Fruit fly (Drosophila melanogaster) whole organism, prepupa: ENCODE results near the gene CG42266.

Experiments used
- Blimp-1 ChIP-seq: fragments of 200-800 bp; sonication (Bioruptor generic); optimal IDR thresholded peaks from 3 replicates; lab custom pipeline; 2017; ENCODE audit warnings: missing biosample characterization, missing genetic modification characterization, mild to moderate bottlenecking, moderate library complexity, missing genetic modification reagents
- CG10669 ChIP-seq: fragments of 200-800 bp; sonication (Bioruptor generic); optimal IDR thresholded peaks from 3 replicates; lab custom pipeline; 2018; ENCODE audit warnings: missing biosample characterization, mild to moderate bottlenecking, missing genetic modification characterization, moderate library complexity
- CG4318 ChIP-seq: fragments of 200-800 bp; sonication (Bioruptor generic); optimal IDR thresholded peaks from 3 replicates; lab custom pipeline; 2017; ENCODE audit warnings: missing biosample characterization, mild to moderate bottlenecking, missing genetic modification characterization
- Smox ChIP-seq: fragments of 200-800 bp; sonication (Bioruptor generic); optimal IDR thresholded peaks from 3 replicates; lab custom pipeline; 2016; ENCODE audit warnings: missing biosample characterization, missing genetic modification characterization
- cyc ChIP-seq: fragments of 200-800 bp; sonication (Bioruptor generic); optimal IDR thresholded peaks from 3 replicates; lab custom pipeline; 2016; ENCODE audit warnings: missing biosample characterization, missing genetic modification characterization
- lz ChIP-seq: fragments of 200-800 bp; sonication (Bioruptor generic); optimal IDR thresholded peaks from 3 replicates; lab custom pipeline; 2016; ENCODE audit warnings: missing biosample characterization, missing genetic modification characterization
- pdm3 ChIP-seq: fragments of 200-800 bp; sonication (Bioruptor generic); optimal IDR thresholded peaks from 3 replicates; lab custom pipeline; 2016; ENCODE audit warnings: missing biosample characterization, missing genetic modification characterization
- salr ChIP-seq, 2 experiments: fragments of 200-800 bp; sonication (Bioruptor generic); optimal IDR thresholded peaks; 3 replicates each; lab custom pipeline; 2016 to 2018; ENCODE audit warnings: missing biosample characterization in 2 of 2, missing genetic modification characterization in 2 of 2, mild to moderate bottlenecking in 1 of 2
- ss ChIP-seq, 2 experiments: fragments of 200-800 bp; sonication (Bioruptor generic); optimal IDR thresholded peaks; 2 replicates in 1 of 2; 3 replicates in 1 of 2; lab custom pipeline; 2017 to 2018; ENCODE audit warnings: mild to moderate bottlenecking in 2 of 2, missing biosample characterization in 2 of 2, missing genetic modification characterization in 2 of 2, moderate library complexity in 1 of 2

DNA sequence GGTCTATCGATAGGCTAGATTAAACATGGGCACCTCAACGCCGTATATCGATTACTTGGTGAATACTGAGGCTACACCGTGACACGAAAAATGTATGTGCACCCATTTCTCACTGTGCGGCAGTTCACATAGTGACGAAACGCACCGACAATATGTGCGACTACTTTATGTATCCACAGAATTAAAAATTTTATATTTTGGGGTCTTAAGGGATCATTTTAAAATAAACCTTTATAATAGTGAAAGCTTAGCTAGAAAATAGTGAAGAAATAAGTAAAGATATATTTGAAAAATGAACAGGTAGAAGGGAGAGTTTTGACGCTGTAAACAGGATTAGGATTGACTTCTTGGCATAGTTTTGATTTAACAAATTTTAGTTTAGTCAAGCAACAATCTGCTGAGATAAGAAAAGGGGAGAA lies 11.1 kb downstream of the CG42266 start, which contains the start of gene mRpL4:
- TF ChIP-seq CG4318 (no peak), ss (GFP tag; optimal IDR thresholded peaks at IDR 0.05; lab: Kevin White, UChicago) (no peak), pdm3 (GFP tag; lab: Kevin White, UChicago) (no peak), Smox (GFP tag; lab: Kevin White, UChicago) (no peak), cyc (no peak), salr (GFP tag; optimal IDR thresholded peaks at IDR 0.05; lab: Kevin White, UChicago) (no peak), CG10669 (no peak), Blimp-1 (GFP tag; lab: Kevin White, UChicago) (no peak), lz (no peak)
